Fruit fly (Drosophila melanogaster) Kc167 (cell line): ENCODE data around the gene CG4751.

Experiments used
- Myc ChIP-seq: fragments of >200 bp; optimal IDR thresholded peaks from 2 replicates; lab custom pipeline; 2017; ENCODE audit warnings: missing external identifiers
- insv ChIP-seq: fragments of >200 bp; optimal IDR thresholded peaks from 3 replicates; lab custom pipeline; 2018; ENCODE audit warnings: missing external identifiers
- psq ChIP-seq: fragments of >200 bp; optimal IDR thresholded peaks from 2 replicates; lab custom pipeline; 2017; ENCODE audit warnings: missing external identifiers
- ttk ChIP-seq: sonication (Bioruptor generic); optimal IDR thresholded peaks from 2 replicates; lab custom pipeline; 2017; ENCODE audit warnings: missing external identifiers

DNA sequence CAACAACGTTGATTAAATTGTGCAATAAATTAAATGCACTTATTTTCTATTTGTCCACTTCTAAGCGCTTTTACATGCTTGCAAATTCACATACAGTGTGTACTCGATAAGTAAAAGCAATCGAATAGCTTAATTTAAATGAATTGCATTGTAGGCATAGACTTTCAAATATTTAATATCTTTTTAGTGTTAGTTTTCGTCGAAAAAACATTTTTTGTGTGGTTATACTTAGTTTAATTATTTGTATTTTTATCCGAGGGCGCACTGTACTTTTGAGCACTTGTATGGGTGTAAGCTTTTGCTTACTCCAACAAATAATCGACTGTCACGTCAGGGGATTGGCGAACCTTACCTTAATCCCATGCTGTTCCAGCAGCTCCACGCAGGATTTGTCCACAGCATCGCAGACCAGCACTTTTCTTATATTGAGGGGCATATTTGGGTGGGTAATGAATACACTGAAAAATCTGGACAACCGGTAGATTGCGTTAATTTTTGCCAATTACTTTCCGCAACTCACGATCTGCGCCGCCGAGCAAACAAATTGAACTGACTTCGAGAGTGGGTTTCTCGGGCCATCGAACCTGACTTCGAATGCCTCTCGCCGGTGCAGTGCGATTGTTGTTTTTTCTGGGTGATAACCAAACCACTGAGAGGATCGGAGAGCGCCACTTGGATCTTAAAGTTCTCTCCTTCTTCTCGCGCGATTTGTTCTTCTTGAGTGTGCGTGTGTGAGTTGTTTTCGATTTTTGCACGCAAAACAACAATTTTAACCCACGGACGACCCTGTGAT is 24.8 kb downstream of the CG4751 start, which contains the start of gene CG6287:
- TF ChIP-seq psq (lab: Kevin White, UChicago) (no peak), ttk (no peak), insv (lab: Kevin White, UChicago) (no peak), Myc (lab: Kevin White, UChicago) (no peak)
